Worm (Caenorhabditis elegans): ENCODE measurements around the gene C45G7.4.

Gene C45G7.4

DNA sequence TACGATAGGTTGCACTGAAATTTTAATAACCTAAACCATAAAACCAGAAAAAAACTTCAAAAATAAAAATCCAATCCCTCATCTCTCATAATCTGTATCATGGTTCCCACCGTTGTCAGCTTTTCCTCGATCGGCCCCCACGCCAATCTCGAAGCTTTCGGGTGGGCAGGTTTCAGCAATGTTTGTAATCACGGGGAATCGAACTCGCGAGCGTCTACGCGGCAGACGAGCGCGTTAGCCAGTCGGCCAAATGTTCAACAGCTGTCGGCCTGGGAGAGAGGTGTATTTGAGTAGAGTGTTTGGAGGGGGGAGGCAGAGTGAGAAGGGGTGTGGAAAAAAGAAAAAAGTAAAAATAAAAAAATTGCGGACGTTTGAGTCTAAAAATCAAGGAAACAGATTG is 24.4 kb upstream of the C45G7.4 start (continued):
- no peak for TF ChIP-seq nhr-77 (tag; optimal IDR thresholded peaks at IDR 0.05)

DNA sequence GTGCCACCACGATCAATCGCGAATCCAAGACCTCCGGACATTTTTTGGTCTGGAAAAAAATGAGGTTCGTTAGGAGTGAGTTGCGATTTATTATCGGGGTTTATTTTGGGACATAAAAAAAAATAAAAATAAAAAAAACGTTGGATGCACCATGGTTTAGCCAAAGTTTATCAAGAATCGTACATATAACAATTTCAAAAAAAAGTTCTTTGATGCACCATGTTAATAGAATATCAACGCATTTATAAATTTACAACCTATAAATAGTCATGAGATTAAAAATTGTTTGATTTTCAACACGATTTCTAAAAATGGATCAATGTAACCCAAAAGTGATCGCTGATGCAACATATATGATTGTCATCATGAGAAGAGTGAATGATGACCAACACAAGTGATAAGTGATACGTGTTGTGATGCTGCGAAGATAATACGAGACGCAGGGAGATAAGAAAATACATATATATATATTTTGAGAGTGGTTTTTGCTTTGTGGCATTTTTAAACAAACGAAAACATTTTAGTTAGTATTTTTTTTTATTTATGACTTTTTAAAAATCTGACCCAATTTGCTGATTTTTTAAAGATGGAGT is 20.3 kb upstream of the C45G7.4 start, which contains the start of gene Y38F2AR.12:
Gene Y38F2AR.12, minus strand, starts transcription at position 51 of the 593 bp plus-strand sequence.
- TF ChIP-seq skn-1 (tag; optimal IDR thresholded peaks at IDR 0.05): peak; percentile 89
- peak; percentile 60 for TF ChIP-seq elt-2 (tag; optimal IDR thresholded peaks at IDR 0.05)
- TF ChIP-seq snpc-4 (tag; optimal IDR thresholded peaks at IDR 0.05): no peak

DNA sequence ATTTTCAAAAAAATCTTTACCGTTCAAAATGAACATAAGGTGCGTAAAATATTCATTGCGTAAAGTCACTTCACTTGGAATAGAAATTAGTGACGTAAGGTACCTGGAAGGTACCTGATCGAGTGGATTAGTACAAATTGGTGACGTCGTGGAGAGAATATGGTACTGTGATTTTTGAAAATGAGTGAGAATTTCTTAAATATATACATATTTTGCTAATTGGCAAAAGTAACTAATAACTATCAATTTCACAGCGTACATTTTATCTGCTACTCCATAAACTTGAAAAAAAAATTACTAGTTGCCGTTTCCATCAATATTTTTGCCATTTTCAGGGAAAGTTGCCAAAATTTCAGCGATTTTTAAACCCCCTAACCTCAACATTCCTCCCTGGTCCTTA is 16.1 kb upstream of the C45G7.4 start:
- no peak for TF ChIP-seq snpc-4 (tag; optimal IDR thresholded peaks at IDR 0.05)
- TF ChIP-seq ceh-16 (tag; optimal IDR thresholded peaks at IDR 0.05): no peak
- no peak for TF ChIP-seq lin-39 (tag; optimal IDR thresholded peaks at IDR 0.05)
- TF ChIP-seq nhr-28 (tag; optimal IDR thresholded peaks at IDR 0.05): no peak
- no peak for TF ChIP-seq nhr-12 (tag; optimal IDR thresholded peaks at IDR 0.05)
- no peak for TF ChIP-seq fkh-10 (GFP tag; optimal IDR thresholded peaks at IDR 0.05)
- no peak for TF ChIP-seq zag-1 (tag; optimal IDR thresholded peaks at IDR 0.05)
- no peak for TF ChIP-seq ZK546.5 (tag; optimal IDR thresholded peaks at IDR 0.05)
- TF ChIP-seq ceh-28 (tag; optimal IDR thresholded peaks at IDR 0.05): no peak
- TF ChIP-seq egl-5 (tag; optimal IDR thresholded peaks at IDR 0.05): no peak
- no peak for TF ChIP-seq nhr-76 (tag; optimal IDR thresholded peaks at IDR 0.05)
- TF ChIP-seq hmg-11 (tag; optimal IDR thresholded peaks at IDR 0.05): no peak
- no peak for TF ChIP-seq elt-1 (tag; optimal IDR thresholded peaks at IDR 0.05)
- no peak for TF ChIP-seq pqm-1 (tag; optimal IDR thresholded peaks at IDR 0.05)
- TF ChIP-seq R02D3.7 (tag; optimal IDR thresholded peaks at IDR 0.05): no peak
- TF ChIP-seq mdl-1 (tag; optimal IDR thresholded peaks at IDR 0.05): no peak
- no peak for TF ChIP-seq nhr-237 (tag; optimal IDR thresholded peaks at IDR 0.05)
- TF ChIP-seq ceh-82 (tag; optimal IDR thresholded peaks at IDR 0.05): no peak
- no peak for TF ChIP-seq nhr-43 (tag; optimal IDR thresholded peaks at IDR 0.05; ENCODE audit: poor library complexity, severe bottlenecking)
- no peak for TF ChIP-seq nhr-77 (tag; optimal IDR thresholded peaks at IDR 0.05)

DNA sequence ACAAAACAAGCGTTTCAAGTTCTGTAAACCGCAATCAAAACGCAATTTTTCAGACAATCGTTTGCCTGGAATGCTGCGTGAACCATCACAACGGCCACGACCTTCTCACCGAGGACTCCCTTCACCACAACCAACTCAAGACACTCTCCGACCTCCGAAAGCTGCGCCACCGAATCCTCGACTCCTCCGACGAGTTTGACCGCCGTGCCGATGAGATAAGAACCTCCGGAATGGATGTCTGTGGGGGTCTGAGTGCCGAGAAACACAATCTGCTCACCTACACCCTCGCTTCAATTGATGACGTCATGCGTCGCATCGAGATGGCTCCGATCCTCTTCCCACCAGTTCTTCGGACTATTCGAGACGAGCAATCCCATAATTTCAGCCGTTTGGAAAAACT is 1.6 kb downstream of the C45G7.4 start:
- no peak for TF ChIP-seq hmg-11 (tag; optimal IDR thresholded peaks at IDR 0.05)
- no peak for TF ChIP-seq ztf-11 (tag; optimal IDR thresholded peaks at IDR 0.05)
- no peak for TF ChIP-seq fkh-10 (GFP tag; optimal IDR thresholded peaks at IDR 0.05)
- TF ChIP-seq nhr-67 (tag; optimal IDR thresholded peaks at IDR 0.05): no peak
- no peak for TF ChIP-seq egl-5 (tag; optimal IDR thresholded peaks at IDR 0.05)
- TF ChIP-seq lsy-12 (tag; optimal IDR thresholded peaks at IDR 0.05): no peak

DNA sequence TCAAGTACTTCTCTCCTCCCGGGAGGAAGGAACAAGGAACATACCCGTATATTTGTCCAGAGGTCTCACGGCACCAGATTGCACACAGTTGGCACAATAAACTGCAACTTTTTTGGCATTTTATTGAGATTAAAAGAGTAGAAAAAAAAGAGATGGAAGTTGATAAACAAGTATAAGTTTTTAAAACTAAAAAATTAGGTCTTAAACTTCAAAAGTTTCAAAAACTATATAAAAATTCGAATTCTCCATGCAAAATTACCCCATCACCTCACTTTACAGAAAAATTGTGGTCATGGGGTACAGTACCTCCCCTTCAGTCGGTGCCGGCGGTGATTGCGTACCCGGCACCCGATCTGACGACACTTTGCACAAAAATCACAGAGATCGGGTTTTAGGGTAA is 18.4 kb downstream of the C45G7.4 start, which contains the start of gene C45G7.13:
Gene C45G7.13, minus strand, starts transcription at position 101 of the 400 bp plus-strand sequence.
- no peak for TF ChIP-seq pqm-1 (tag; optimal IDR thresholded peaks at IDR 0.05)
- TF ChIP-seq aly-2 (tag; optimal IDR thresholded peaks at IDR 0.05): no peak
- no peak for TF ChIP-seq nfya-1 (tag; optimal IDR thresholded peaks at IDR 0.05; ENCODE audit: insufficient read depth)
- no peak for TF ChIP-seq elt-3 (tag; optimal IDR thresholded peaks at IDR 0.05)

DNA sequence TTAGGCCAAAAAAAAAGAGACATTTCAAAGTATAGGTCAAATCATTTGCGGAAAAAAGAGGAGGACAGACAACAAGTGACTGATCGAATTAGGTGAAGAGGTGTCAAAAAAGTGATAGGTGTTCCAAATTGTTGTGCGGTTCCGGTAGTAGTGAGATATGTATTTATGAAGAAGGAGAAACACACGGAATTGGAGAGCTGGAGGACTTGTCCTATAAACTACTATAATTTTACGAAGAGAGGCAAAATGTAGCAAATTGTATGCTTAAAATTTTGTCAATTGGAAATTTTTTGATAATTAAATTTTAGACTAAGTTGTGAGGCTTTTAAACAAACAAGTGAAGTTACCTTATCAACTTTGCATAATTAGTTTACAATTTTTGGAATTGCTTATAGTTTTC is 18.9 kb downstream of the C45G7.4 start:
- no peak for TF ChIP-seq nhr-76 (tag; optimal IDR thresholded peaks at IDR 0.05)
- no peak for TF ChIP-seq hmg-11 (tag; optimal IDR thresholded peaks at IDR 0.05)
- no peak for TF ChIP-seq unc-62 (GFP tag; optimal IDR thresholded peaks at IDR 0.05)
- TF ChIP-seq elt-2 (tag; optimal IDR thresholded peaks at IDR 0.05): no peak
- TF ChIP-seq ztf-4 (tag; optimal IDR thresholded peaks at IDR 0.05): no peak
- TF ChIP-seq mml-1 (tag; optimal IDR thresholded peaks at IDR 0.05): no peak
- no peak for TF ChIP-seq nhr-12 (tag; optimal IDR thresholded peaks at IDR 0.05)
- no peak for TF ChIP-seq ceh-82 (tag; optimal IDR thresholded peaks at IDR 0.05)
- TF ChIP-seq elt-3 (tag; optimal IDR thresholded peaks at IDR 0.05): no peak
- TF ChIP-seq daf-12 (tag; optimal IDR thresholded peaks at IDR 0.05): no peak
- no peak for TF ChIP-seq fkh-10 (GFP tag; optimal IDR thresholded peaks at IDR 0.05)
